4 fruit fly cellular contexts compared by ENCODE assay signal in the genomic region with DNA sequence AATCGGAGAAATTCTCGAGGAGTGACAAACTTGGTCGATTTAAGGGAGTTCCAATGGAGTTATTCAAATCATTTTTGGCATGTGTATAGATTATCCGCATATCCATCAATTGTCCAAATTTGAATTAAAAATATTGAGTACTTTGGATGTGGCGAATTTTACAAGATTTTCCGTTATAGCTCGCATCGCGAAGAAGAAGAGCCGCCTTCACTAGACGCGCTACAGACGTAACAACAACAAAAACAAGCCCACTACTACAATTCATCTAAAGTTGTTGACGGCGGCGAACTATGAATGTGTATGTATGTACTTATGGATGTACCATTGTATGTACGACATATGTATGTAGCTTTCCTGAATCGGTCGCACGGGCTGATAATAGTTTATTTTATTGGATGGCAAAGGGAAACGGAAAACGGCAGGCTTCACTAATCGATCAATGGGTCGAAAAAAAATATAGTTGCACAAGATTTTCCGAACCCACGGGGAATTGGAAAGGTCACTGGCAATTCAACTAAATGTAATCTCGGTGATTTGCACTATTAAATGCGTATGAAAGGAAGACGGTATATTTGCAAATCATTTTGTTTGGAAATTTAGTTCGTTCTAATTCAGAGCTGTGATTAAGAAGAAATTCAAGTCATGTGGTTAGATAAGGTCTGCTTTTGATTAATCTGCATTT.
TF ChIP-seq lines count a peak whose summit lies in the region.

No protein-coding gene starts in this region.

- TF ChIP-seq CTCF in whole organism, embryonic (GFP tag; optimal IDR thresholded peaks at IDR 0.05; lab: Kevin White, UChicago): no peak

TF ChIP-seq in whole organism, adult, 20 proteins besides CTCF, POLR2A, EP300 and RAD21:
- TF ChIP-seq cic (GFP tag; optimal IDR thresholded peaks at IDR 0.05; lab: Kevin White, UChicago): peak; percentile 99
- TF ChIP-seq Mnt (GFP tag; optimal IDR thresholded peaks at IDR 0.05; lab: Kevin White, UChicago): peak; percentile 82
- TF ChIP-seq pad (GFP tag; optimal IDR thresholded peaks at IDR 0.05; lab: Kevin White, UChicago): no peak
- no peak for TF ChIP-seq CG12768 (GFP tag; optimal IDR thresholded peaks at IDR 0.05; lab: Kevin White, UChicago)
- TF ChIP-seq tj (GFP tag; optimal IDR thresholded peaks at IDR 0.05; lab: Kevin White, UChicago): peak; percentile 26
- no peak for TF ChIP-seq CG7101 (tag; optimal IDR thresholded peaks at IDR 0.05; lab: Kevin White, UChicago)
- no peak for TF ChIP-seq CG1620 (GFP tag; optimal IDR thresholded peaks at IDR 0.05; lab: Kevin White, UChicago)
- TF ChIP-seq kay (GFP tag; lab: Kevin White, UChicago; ENCODE audit: borderline replicate concordance): peak; percentile 91
- TF ChIP-seq CG11617 (GFP tag; optimal IDR thresholded peaks at IDR 0.05; lab: Kevin White, UChicago): no peak
- TF ChIP-seq cnc (optimal IDR thresholded peaks at IDR 0.05; lab: Kevin White, UChicago): peak in 1 of 2 experiments; percentile 59
- TF ChIP-seq Crg-1 (GFP tag; optimal IDR thresholded peaks at IDR 0.05; lab: Kevin White, UChicago): no peak
- no peak for TF ChIP-seq CG14711 (tag; optimal IDR thresholded peaks at IDR 0.05; lab: Kevin White, UChicago)
- no peak for TF ChIP-seq toe (GFP tag; optimal IDR thresholded peaks at IDR 0.05; lab: Kevin White, UChicago)
TF ChIP-seq in whole organism, adult: peak in this region for 5.

TF ChIP-seq in whole organism, embryonic, 481 proteins besides CTCF, POLR2A, EP300 and RAD21 (continues in another document):
- TF ChIP-seq gsb-n (tag; optimal IDR thresholded peaks at IDR 0.05; lab: Kevin White, UChicago) (no peak), vvl (GFP tag; IDR thresholded peaks at IDR 0.05; lab: Robert Waterston, UW) (no peak), bab2 (GFP tag; optimal IDR thresholded peaks at IDR 0.05; lab: Kevin White, UChicago) (no peak), cg (GFP tag; optimal IDR thresholded peaks at IDR 0.05; lab: Kevin White, UChicago) (peak; percentile 17), Taf1 (GFP tag; IDR thresholded peaks at IDR 0.05; lab: Robert Waterston, UW) (no peak), CG2875 (GFP tag; optimal IDR thresholded peaks at IDR 0.05; lab: Kevin White, UChicago) (no peak), bsh (GFP tag; optimal IDR thresholded peaks at IDR 0.05; lab: Kevin White, UChicago) (no peak), jumu (GFP tag; optimal IDR thresholded peaks at IDR 0.05; lab: Kevin White, UChicago) (no peak), tgo (GFP tag; IDR thresholded peaks at IDR 0.05; lab: Robert Waterston, UW) (no peak), Med (GFP tag; lab: Kevin White, UChicago) (peak; percentile 77), Hand (GFP tag; optimal IDR thresholded peaks at IDR 0.05; lab: Kevin White, UChicago) (peak; percentile 24), CG6765 (GFP tag; optimal IDR thresholded peaks at IDR 0.05; lab: Kevin White, UChicago) (peak; percentile 17), CG18599 (GFP tag; optimal IDR thresholded peaks at IDR 0.05; lab: Kevin White, UChicago) (no peak), Poxn (GFP tag; IDR thresholded peaks at IDR 0.05; lab: Robert Waterston, UW) (no peak), Atf6 (GFP tag; IDR thresholded peaks at IDR 0.05; lab: Robert Waterston, UW) (no peak), B-H1 (GFP tag; IDR thresholded peaks at IDR 0.05; lab: Robert Waterston, UW) (no peak), CG11093 (GFP tag; IDR thresholded peaks at IDR 0.05; lab: Robert Waterston, UW) (no peak), ems (GFP tag; optimal IDR thresholded peaks at IDR 0.05; lab: Kevin White, UChicago) (no peak), tio (GFP tag; optimal IDR thresholded peaks at IDR 0.05; lab: Kevin White, UChicago) (no peak), NfI (GFP tag; optimal IDR thresholded peaks at IDR 0.05; lab: Kevin White, UChicago) (no peak), CG4730 (GFP tag; IDR thresholded peaks at IDR 0.05; lab: Robert Waterston, UW) (no peak), HmgZ (tag; optimal IDR thresholded peaks at IDR 0.05; lab: Kevin White, UChicago) (no peak), NFAT (GFP tag; IDR thresholded peaks at IDR 0.05; lab: Robert Waterston, UW) (no peak), gem (tag; optimal IDR thresholded peaks at IDR 0.05; lab: Kevin White, UChicago) (no peak), CG12744 (GFP tag; optimal IDR thresholded peaks at IDR 0.05; lab: Kevin White, UChicago) (no peak), tin (GFP tag; optimal IDR thresholded peaks at IDR 0.05; lab: Kevin White, UChicago) (no peak)

TF ChIP-seq in whole organism, prepupa, 60 proteins besides CTCF, POLR2A, EP300 and RAD21:
- TF ChIP-seq CG15336 (GFP tag; IDR thresholded peaks at IDR 0.05; lab: Robert Waterston, UW) (peak; percentile 22; the same call in 1 of the 2 replicates), Eip78C (GFP tag; lab: Kevin White, UChicago) (peak; percentile 11), Lpt (GFP tag; optimal IDR thresholded peaks at IDR 0.05; lab: Kevin White, UChicago) (peak; percentile 17), lz (GFP tag; optimal IDR thresholded peaks at IDR 0.05; lab: Kevin White, UChicago) (no peak), Ets96B (tag; optimal IDR thresholded peaks at IDR 0.05; lab: Kevin White, UChicago) (no peak)

TF ChIP-seq in whole organism, pupa, 21 proteins besides CTCF, POLR2A, EP300 and RAD21:
- TF ChIP-seq rn (GFP tag; IDR thresholded peaks at IDR 0.05; lab: Robert Waterston, UW): no peak
- TF ChIP-seq CG32121 (GFP tag; IDR thresholded peaks at IDR 0.05; lab: Robert Waterston, UW): 0 out of 2 replicates have a peak, but pooled peaks have one; percentile 8
- TF ChIP-seq CG10348 (GFP tag; IDR thresholded peaks at IDR 0.05; lab: Robert Waterston, UW): no peak
